Worm (Caenorhabditis elegans): Measurements from ENCODE around the gene srh-272.

Gene srh-272

DNA sequence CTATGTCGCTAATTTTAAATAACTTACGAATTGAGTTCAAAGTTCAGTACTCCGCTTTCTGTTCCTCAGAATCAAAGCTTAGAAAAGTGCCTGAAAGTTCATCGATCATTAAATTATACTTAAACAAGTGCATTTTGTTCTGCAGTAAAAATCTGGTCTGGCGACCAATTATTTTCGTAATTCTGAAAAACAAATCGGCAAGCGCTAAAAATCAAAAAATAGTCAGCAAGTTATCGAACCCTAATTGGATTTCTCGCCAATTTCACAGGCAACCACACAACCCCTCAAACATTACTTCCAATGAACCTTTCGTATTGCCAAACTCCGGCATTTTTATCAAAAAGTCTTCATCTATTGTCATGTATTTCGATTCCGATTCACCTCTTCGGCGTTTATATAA, at the start of gene srh-272:
TSS of gene srh-272 (plus strand) at position 301 of the 400 bp plus-strand sequence.
- no peak for TF ChIP-seq elt-1 (tag; optimal IDR thresholded peaks at IDR 0.05)
- no peak for TF ChIP-seq jun-1 (tag; optimal IDR thresholded peaks at IDR 0.05)
- TF ChIP-seq tbx-2 (tag; optimal IDR thresholded peaks at IDR 0.05): no peak

DNA sequence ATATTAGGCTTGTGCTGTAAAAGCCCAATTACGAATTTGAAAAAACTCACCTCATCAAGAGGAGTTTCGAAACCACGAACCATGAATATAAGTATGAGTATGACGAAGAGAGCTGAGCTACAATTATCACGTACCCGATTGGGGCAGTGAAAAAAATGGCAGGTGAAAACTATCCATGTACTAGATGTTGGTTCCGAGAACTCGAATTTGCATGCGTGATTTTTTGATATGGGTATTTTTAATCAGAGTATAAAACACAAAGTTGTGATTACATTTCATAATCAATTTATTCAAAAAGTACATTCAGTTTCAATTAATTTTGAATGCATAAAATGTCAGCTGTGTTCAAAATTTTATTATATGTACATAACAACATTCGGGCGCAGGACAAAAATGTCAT, 49.3 kb upstream of the srh-272 start, which contains the start of gene F54E2.9:
TSS of gene F54E2.9 (minus strand) at position 132 of the 400 bp plus-strand sequence.
- TF ChIP-seq nhr-67 (tag; optimal IDR thresholded peaks at IDR 0.05) (no peak), aly-2 (tag; optimal IDR thresholded peaks at IDR 0.05) (no peak), lsy-12 (tag; optimal IDR thresholded peaks at IDR 0.05) (no peak), ceh-82 (tag; optimal IDR thresholded peaks at IDR 0.05) (no peak), lin-15B (tag; optimal IDR thresholded peaks at IDR 0.05) (no peak), ama-1 (optimal IDR thresholded peaks at IDR 0.05) (no peak)

- TF ChIP-seq mml-1 (tag; optimal IDR thresholded peaks at IDR 0.05): no peak
- no peak for TF ChIP-seq ceh-28 (tag; optimal IDR thresholded peaks at IDR 0.05)
- no peak for TF ChIP-seq eor-1 (tag; optimal IDR thresholded peaks at IDR 0.05)
- TF ChIP-seq nhr-77 (tag; optimal IDR thresholded peaks at IDR 0.05): no peak
- no peak for TF ChIP-seq fkh-2 (tag; optimal IDR thresholded peaks at IDR 0.05)
- TF ChIP-seq mdl-1 (tag; optimal IDR thresholded peaks at IDR 0.05): no peak
- TF ChIP-seq aly-2 (tag; optimal IDR thresholded peaks at IDR 0.05): no peak
- TF ChIP-seq ztf-11 (tag; optimal IDR thresholded peaks at IDR 0.05): no peak
- no peak for TF ChIP-seq elt-1 (tag; optimal IDR thresholded peaks at IDR 0.05)
- TF ChIP-seq daf-12 (tag; optimal IDR thresholded peaks at IDR 0.05): no peak
- no peak for TF ChIP-seq ceh-16 (tag; optimal IDR thresholded peaks at IDR 0.05)
- no peak for TF ChIP-seq ceh-9 (tag; optimal IDR thresholded peaks at IDR 0.05)
- no peak for TF ChIP-seq skn-1 (tag; optimal IDR thresholded peaks at IDR 0.05)
- no peak for TF ChIP-seq R02D3.7 (tag; optimal IDR thresholded peaks at IDR 0.05)
- no peak for TF ChIP-seq nhr-25 (tag; optimal IDR thresholded peaks at IDR 0.05)
- no peak for TF ChIP-seq ZK546.5 (tag; optimal IDR thresholded peaks at IDR 0.05)
- TF ChIP-seq egl-27 (tag; optimal IDR thresholded peaks at IDR 0.05): no peak
- TF ChIP-seq snpc-4 (tag; optimal IDR thresholded peaks at IDR 0.05): no peak
- TF ChIP-seq elt-3 (tag; optimal IDR thresholded peaks at IDR 0.05): no peak
- no peak for TF ChIP-seq egl-5 (tag; optimal IDR thresholded peaks at IDR 0.05)
Measured at ce11 chrV:2815956-2816355, 47.2 kb upstream of the srh-272 start, which contains the start of gene F54E2.5. Gene F54E2.5 (minus strand): TSS chrV:2816056.

- TF ChIP-seq R02D3.7 (tag; optimal IDR thresholded peaks at IDR 0.05) (no peak), nhr-12 (tag; optimal IDR thresholded peaks at IDR 0.05) (no peak), fos-1 (tag; optimal IDR thresholded peaks at IDR 0.05) (no peak), ceh-82 (tag; optimal IDR thresholded peaks at IDR 0.05) (no peak), hmg-11 (tag; optimal IDR thresholded peaks at IDR 0.05) (no peak), egl-27 (tag; optimal IDR thresholded peaks at IDR 0.05) (no peak), nhr-67 (tag; optimal IDR thresholded peaks at IDR 0.05) (no peak), lsy-12 (tag; optimal IDR thresholded peaks at IDR 0.05) (no peak), egl-5 (tag; optimal IDR thresholded peaks at IDR 0.05) (no peak), nfya-1 (tag; optimal IDR thresholded peaks at IDR 0.05; ENCODE audit: insufficient read depth) (no peak), lin-39 (tag; optimal IDR thresholded peaks at IDR 0.05) (no peak), sea-2 (GFP tag; optimal IDR thresholded peaks at IDR 0.05) (no peak), ZK546.5 (tag; optimal IDR thresholded peaks at IDR 0.05) (no peak), pha-4 (tag; optimal IDR thresholded peaks at IDR 0.05) (no peak), zag-1 (tag; optimal IDR thresholded peaks at IDR 0.05) (no peak), nhr-23 (tag; optimal IDR thresholded peaks at IDR 0.05) (no peak), nhr-43 (tag; optimal IDR thresholded peaks at IDR 0.05; ENCODE audit: poor library complexity, severe bottlenecking) (no peak), nhr-237 (tag; optimal IDR thresholded peaks at IDR 0.05) (no peak)
Measured at ce11 chrV:2818117-2818516, 45.0 kb upstream of the srh-272 start, which contains the start of gene srt-34. Gene srt-34 (minus strand): TSS chrV:2818217.

Measured in whole organism, L3 larva.